Worm (Caenorhabditis elegans) whole organism, L1 larva: ENCODE data around the gene ZK563.2.

Experiments used
- C04F5.9 ChIP-seq: sonication (generic microtip); optimal IDR thresholded peaks from 2 replicates; lab custom pipeline; 2016; ENCODE audit warnings: missing genetic modification characterization, missing compliant biosample characterization
- Y116A8C.19 ChIP-seq: sonication (generic microtip); optimal IDR thresholded peaks from 2 replicates; lab custom pipeline; 2016; ENCODE audit warnings: missing compliant biosample characterization, missing genetic modification characterization, borderline replicate concordance
- alr-1 ChIP-seq: fragments of 200-800 bp; sonication (Bioruptor generic); optimal IDR thresholded peaks from 2 replicates; lab custom pipeline; 2018; ENCODE audit warnings: borderline replicate concordance, mild to moderate bottlenecking, missing genetic modification characterization, missing compliant biosample characterization
- aly-2 ChIP-seq: fragments of 150-350 bp; optimal IDR thresholded peaks from 2 replicates; lab custom pipeline; 2014; ENCODE audit warnings: missing biosample characterization, missing genetic modification characterization
- blmp-1 ChIP-seq: fragments of 150-350 bp; optimal IDR thresholded peaks from 2 replicates; lab custom pipeline; 2014; ENCODE audit warnings: missing biosample characterization, missing genetic modification characterization
- ceh-82 ChIP-seq, 3 experiments: fragments of 150-350 bp in 1 of 3; sonication (generic microtip) in 2 of 3; optimal IDR thresholded peaks; 2 replicates each; lab custom pipeline; 2014 to 2017; ENCODE audit warnings: missing biosample characterization in 3 of 3, missing genetic modification characterization in 3 of 3
- ceh-88 ChIP-seq: fragments of 200-800 bp; sonication (Bioruptor generic); IDR thresholded peaks from 2 replicates; pipeline ENCODE4 v1.3.6; 2022; ENCODE audit warnings: missing genetic modification characterization, missing compliant biosample characterization
- ces-1 ChIP-seq: fragments of 150-350 bp; optimal IDR thresholded peaks from 2 replicates; lab custom pipeline; 2014; ENCODE audit warnings: missing biosample characterization, missing genetic modification reagents, missing genetic modification characterization
- dsc-1 ChIP-seq: sonication (generic microtip); optimal IDR thresholded peaks from 2 replicates; lab custom pipeline; 2016; ENCODE audit warnings: mild to moderate bottlenecking, missing genetic modification characterization, missing compliant biosample characterization
- elt-3 ChIP-seq, 6 experiments: fragments of 150-350 bp in 1 of 6; sonication (generic microtip); optimal IDR thresholded peaks; 2 replicates each; lab custom pipeline; 2017 to 2018; ENCODE audit warnings: missing biosample characterization in 6 of 6, missing genetic modification characterization in 6 of 6, inconsistent platforms in 1 of 6
- ets-5 ChIP-seq: fragments of 200-800 bp; sonication (Bioruptor generic); IDR thresholded peaks from 2 replicates; pipeline ENCODE4 v1.3.6; 2022; ENCODE audit warnings: missing genetic modification characterization, missing compliant biosample characterization
- fkh-4 ChIP-seq: sonication (generic microtip); optimal IDR thresholded peaks from 2 replicates; lab custom pipeline; 2016; ENCODE audit warnings: missing compliant biosample characterization, missing genetic modification characterization, borderline replicate concordance
- fkh-8 ChIP-seq: sonication (generic microtip); optimal IDR thresholded peaks from 2 replicates; lab custom pipeline; 2016; ENCODE audit warnings: mild to moderate bottlenecking, missing genetic modification characterization, missing compliant biosample characterization
- hlh-17 ChIP-seq: fragments of 200-800 bp; sonication (Bioruptor generic); optimal IDR thresholded peaks from 2 replicates; lab custom pipeline; 2018; ENCODE audit warnings: missing genetic modification characterization, mild to moderate bottlenecking, missing compliant biosample characterization, moderate library complexity, borderline replicate concordance
- hlh-4 ChIP-seq: sonication (generic microtip); optimal IDR thresholded peaks from 2 replicates; lab custom pipeline; 2016; ENCODE audit warnings: mild to moderate bottlenecking, missing genetic modification characterization, missing compliant biosample characterization
- hpl-2 ChIP-seq: fragments of 150-350 bp; optimal IDR thresholded peaks from 2 replicates; lab custom pipeline; 2014; ENCODE audit warnings: missing biosample characterization, missing genetic modification reagents, missing genetic modification characterization
- irx-1 ChIP-seq: sonication (generic microtip); optimal IDR thresholded peaks from 2 replicates; lab custom pipeline; 2016; ENCODE audit warnings: missing genetic modification characterization, missing compliant biosample characterization
- isw-1 ChIP-seq: fragments of 200-800 bp; sonication (Bioruptor generic); IDR thresholded peaks from 2 replicates; pipeline ENCODE4 v1.3.6; 2022; ENCODE audit warnings: missing genetic modification characterization, missing compliant biosample characterization
- jun-1 ChIP-seq: fragments of 150-350 bp; optimal IDR thresholded peaks from 2 replicates; lab custom pipeline; 2014; ENCODE audit warnings: missing biosample characterization, missing genetic modification reagents, missing genetic modification characterization
- lin-13 ChIP-seq: fragments of 150-350 bp; optimal IDR thresholded peaks from 2 replicates; lab custom pipeline; 2014; ENCODE audit warnings: missing biosample characterization, missing genetic modification reagents, missing genetic modification characterization
- mab-9 ChIP-seq: fragments of 200-800 bp; sonication (Bioruptor generic); IDR thresholded peaks from 2 replicates; pipeline ENCODE4 v1.3.6; 2022; ENCODE audit warnings: missing genetic modification reagents, missing genetic modification characterization, missing compliant biosample characterization
- mdl-1 ChIP-seq, 2 experiments: fragments of 150-350 bp; optimal IDR thresholded peaks; 2 replicates each; lab custom pipeline; 2014 to 2017; ENCODE audit warnings: missing biosample characterization in 2 of 2, missing genetic modification characterization in 2 of 2, inconsistent platforms in 1 of 2
- mef-2 ChIP-seq: fragments of 150-350 bp; optimal IDR thresholded peaks from 2 replicates; lab custom pipeline; 2014; ENCODE audit warnings: missing biosample characterization, missing genetic modification characterization
- nhr-11 ChIP-seq: fragments of 150-350 bp; optimal IDR thresholded peaks from 2 replicates; lab custom pipeline; 2014; ENCODE audit warnings: missing biosample characterization, missing genetic modification characterization
- nhr-12 ChIP-seq: sonication (generic microtip); optimal IDR thresholded peaks from 2 replicates; lab custom pipeline; 2017; ENCODE audit warnings: missing biosample characterization, missing genetic modification characterization
- nhr-20 ChIP-seq: sonication (generic microtip); optimal IDR thresholded peaks from 2 replicates; lab custom pipeline; 2016; ENCODE audit warnings: mild to moderate bottlenecking, missing genetic modification characterization, missing compliant biosample characterization
- nhr-237 ChIP-seq: fragments of 150-350 bp; optimal IDR thresholded peaks from 2 replicates; lab custom pipeline; 2014; ENCODE audit warnings: missing biosample characterization, missing genetic modification characterization
- nhr-71 ChIP-seq: sonication (generic microtip); optimal IDR thresholded peaks from 2 replicates; lab custom pipeline; 2016; ENCODE audit warnings: mild to moderate bottlenecking, missing genetic modification characterization, moderate library complexity, missing compliant biosample characterization
- nhr-84 ChIP-seq: sonication (generic microtip); optimal IDR thresholded peaks from 2 replicates; lab custom pipeline; 2017; ENCODE audit warnings: missing biosample characterization, missing genetic modification characterization
- pag-3 ChIP-seq: sonication (generic microtip); optimal IDR thresholded peaks from 2 replicates; lab custom pipeline; 2017; ENCODE audit warnings: missing genetic modification characterization, mild to moderate bottlenecking, missing compliant biosample characterization, antibody characterized with exemption, borderline replicate concordance; ENCODE audit not compliant: insufficient read depth
- skn-1 ChIP-seq: fragments of 150-350 bp; optimal IDR thresholded peaks from 2 replicates; lab custom pipeline; 2014; ENCODE audit warnings: missing biosample characterization, missing genetic modification characterization
- snu-23 ChIP-seq: sonication (generic microtip); optimal IDR thresholded peaks from 2 replicates; lab custom pipeline; 2016; ENCODE audit warnings: missing genetic modification characterization, missing compliant biosample characterization
- unc-130 ChIP-seq: fragments of 150-350 bp; optimal IDR thresholded peaks from 2 replicates; lab custom pipeline; 2017; ENCODE audit warnings: missing biosample characterization, missing genetic modification characterization, inconsistent platforms
- vab-15 ChIP-seq: sonication (generic microtip); optimal IDR thresholded peaks from 2 replicates; lab custom pipeline; 2017; ENCODE audit warnings: missing genotype, mild to moderate bottlenecking, missing genetic modification characterization, missing compliant biosample characterization
- ztf-4 ChIP-seq: fragments of 150-350 bp; optimal IDR thresholded peaks from 2 replicates; lab custom pipeline; 2014; ENCODE audit warnings: missing biosample characterization, missing genetic modification characterization

Gene ZK563.2

DNA sequence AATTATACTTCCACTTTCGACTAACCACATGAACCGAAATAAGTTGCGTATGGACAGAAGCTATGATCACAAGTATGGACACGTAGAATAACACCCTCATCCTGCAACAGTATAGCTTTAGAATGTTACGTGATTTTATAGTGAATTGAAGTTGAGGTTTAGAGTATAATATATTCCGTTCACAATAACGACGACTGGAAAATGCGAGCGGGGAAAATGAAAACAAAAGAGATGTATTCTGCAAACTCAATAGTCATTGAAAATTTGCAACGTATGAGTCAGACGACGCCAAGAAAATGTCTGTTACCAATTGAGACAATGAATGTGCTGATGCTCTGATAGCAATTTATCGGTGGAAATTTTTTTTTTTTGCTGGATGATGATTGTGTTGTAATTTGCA is 16.6 kb downstream of the ZK563.2 start, which contains the start of gene acp-1:
TSS of gene acp-1 (minus strand) at position 101 of the 400 bp plus-strand sequence.
- TF ChIP-seq ceh-82 (tag; optimal IDR thresholded peaks at IDR 0.05; lab: Kevin White, UChicago) (no peak), nhr-20 (tag; lab: Kevin White, UChicago) (no peak), ets-5 (GFP tag; lab: Robert Waterston, UW) (no peak), ces-1 (GFP tag; lab: Kevin White, UChicago) (no peak), hlh-4 (tag; lab: Kevin White, UChicago) (no peak), irx-1 (no peak), jun-1 (tag; lab: Kevin White, UChicago) (no peak), hpl-2 (GFP tag; lab: Kevin White, UChicago) (no peak), fkh-4 (no peak), nhr-12 (tag; lab: Kevin White, UChicago) (no peak), aly-2 (no peak), C04F5.9 (tag; lab: Kevin White, UChicago) (no peak), vab-15 (tag; lab: Kevin White, UChicago) (no peak), mdl-1 (tag; optimal IDR thresholded peaks at IDR 0.05; lab: Kevin White, UChicago) (no peak), pag-3 (tag; lab: Kevin White, UChicago) (no peak), skn-1 (no peak), unc-130 (tag; lab: Kevin White, UChicago) (no peak), alr-1 (tag; lab: Kevin White, UChicago) (no peak), nhr-71 (tag; lab: Kevin White, UChicago) (no peak)
- TF ChIP-seq, all 84 proteins: peak for 0

- TF ChIP-seq ets-5 (GFP tag; lab: Robert Waterston, UW): no peak
- no peak for TF ChIP-seq nhr-237 (tag; lab: Kevin White, UChicago)
- TF ChIP-seq dsc-1: peak; percentile 71
Measured at ce11 chrX:3393562-3393961, 24.8 kb downstream of the ZK563.2 start, which contains the start of gene slcf-2. slcf-2 (plus strand) TSS chrX:3393862.

- TF ChIP-seq blmp-1 (tag; lab: Kevin White, UChicago) (peak; percentile 70), Y116A8C.19 (tag; lab: Kevin White, UChicago) (no peak)
Measured at ce11 chrX:3396735-3397134, 28.0 kb downstream of the ZK563.2 start.

- TF ChIP-seq ztf-4 (tag; lab: Kevin White, UChicago) (no peak), fkh-8 (tag; lab: Kevin White, UChicago) (no peak)
Measured at ce11 chrX:3399917-3400316, 31.2 kb downstream of the ZK563.2 start, which contains the start of gene cht-1. cht-1 (minus strand) TSS chrX:3400017.

- TF ChIP-seq nhr-11 (tag; lab: Kevin White, UChicago) (no peak), ceh-88 (GFP tag; lab: Robert Waterston, UW) (no peak), elt-3 (tag; optimal IDR thresholded peaks at IDR 0.05; lab: Kevin White, UChicago) (no peak), fkh-8 (tag; lab: Kevin White, UChicago) (no peak), lin-13 (GFP tag; lab: Kevin White, UChicago) (no peak), ces-1 (GFP tag; lab: Kevin White, UChicago) (no peak), isw-1 (GFP tag; lab: Robert Waterston, UW) (no peak), pag-3 (tag; lab: Kevin White, UChicago) (no peak), mef-2 (tag; lab: Kevin White, UChicago) (no peak), hlh-17 (GFP tag; lab: Kevin White, UChicago) (no peak), mab-9 (no peak), snu-23 (no peak), nhr-84 (tag; lab: Kevin White, UChicago) (no peak), C04F5.9 (tag; lab: Kevin White, UChicago) (no peak)
Measured at ce11 chrX:3400387-3400786, 31.6 kb downstream of the ZK563.2 start.
